Worm (Caenorhabditis elegans): ENCODE results near the gene cdh-12.

Gene cdh-12

DNA sequence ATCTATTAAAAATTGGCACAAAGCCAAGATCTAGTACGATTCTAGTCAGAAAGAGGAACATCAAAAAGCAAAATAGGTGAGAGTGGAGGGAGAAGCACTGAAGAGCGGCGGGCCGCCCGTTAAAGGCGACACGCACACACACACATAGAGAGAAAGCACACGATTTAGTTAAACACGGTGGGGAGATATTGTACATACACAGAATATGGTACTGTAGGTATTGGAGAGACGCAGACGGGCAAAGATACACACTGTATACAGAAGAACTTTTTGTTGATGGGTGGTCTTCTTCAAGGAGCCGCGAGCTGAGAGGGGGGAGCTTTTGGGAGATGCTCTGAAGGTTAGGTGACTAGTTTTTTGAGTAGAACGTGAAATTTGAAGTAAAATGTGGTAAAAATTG lies 74.4 kb downstream of the cdh-12 start:
- peak; percentile 56; the same call in 1 of the 2 replicates for TF ChIP-seq hmg-1.2 (GFP tag; IDR thresholded peaks at IDR 0.05)
- no peak for TF ChIP-seq ZK185.1 (tag; optimal IDR thresholded peaks at IDR 0.05; ENCODE audit: poor library complexity, severe bottlenecking)
- TF ChIP-seq ceh-40 (GFP tag; IDR thresholded peaks at IDR 0.05), result no peak
- TF ChIP-seq nhr-80 (tag; optimal IDR thresholded peaks at IDR 0.05), result peak; percentile 62
- TF ChIP-seq ztf-25 (GFP tag; IDR thresholded peaks at IDR 0.05), result no peak

- TF ChIP-seq F37B4.10 (GFP tag; IDR thresholded peaks at IDR 0.05) (no peak), tlf-1 (GFP tag; optimal IDR thresholded peaks at IDR 0.05) (no peak), ccch-3 (GFP tag; optimal IDR thresholded peaks at IDR 0.05) (no peak), rec-8 (tag; optimal IDR thresholded peaks at IDR 0.05) (no peak), ZK185.1 (tag; optimal IDR thresholded peaks at IDR 0.05; ENCODE audit: poor library complexity, severe bottlenecking) (no peak), F57C9.4 (tag; optimal IDR thresholded peaks at IDR 0.05) (no peak), lin-26 (GFP tag; IDR thresholded peaks at IDR 0.05) (no peak), hmg-20 (GFP tag; IDR thresholded peaks at IDR 0.05) (no peak), die-1 (tag; optimal IDR thresholded peaks at IDR 0.05) (no peak), sea-2 (GFP tag; IDR thresholded peaks at IDR 0.05) (no peak), repo-1 (tag; optimal IDR thresholded peaks at IDR 0.05) (no peak)
Observed at ce11 chrIII:1228593-1228992, 76.7 kb downstream of the cdh-12 start.

- TF ChIP-seq hrde-1 (tag; optimal IDR thresholded peaks at IDR 0.05; ENCODE audit: borderline replicate concordance) (no peak), hmg-1.2 (GFP tag; IDR thresholded peaks at IDR 0.05) (peak; percentile 79), zfh-2 (GFP tag; conservative IDR thresholded peaks at IDR 0.05) (peak; percentile 63)
Observed at ce11 chrIII:1229510-1229909, 77.7 kb downstream of the cdh-12 start.

ce11 chrIII:1230174-1230573 lies 78.3 kb downstream of the cdh-12 start, which contains the start of gene pes-4:
pes-4 (minus strand) TSS chrIII:1230274.
- TF ChIP-seq attf-3 (GFP tag; conservative IDR thresholded peaks at IDR 0.05) (no peak), hmg-1.2 (GFP tag; IDR thresholded peaks at IDR 0.05) (peak; percentile 46; the same call in 1 of the 2 replicates), D2030.7 (GFP tag; IDR thresholded peaks at IDR 0.05) (no peak), B0261.1 (tag; optimal IDR thresholded peaks at IDR 0.05) (no peak), lin-26 (GFP tag; IDR thresholded peaks at IDR 0.05) (no peak), ama-1 (optimal IDR thresholded peaks at IDR 0.05) (no peak), ama-1 (GFP tag; optimal IDR thresholded peaks at IDR 0.05) (no peak), Y67H2A.10 (GFP tag; conservative IDR thresholded peaks at IDR 0.05) (no peak), nfya-1 (tag; optimal IDR thresholded peaks at IDR 0.05; ENCODE audit: borderline replicate concordance, insufficient read depth) (no peak)

DNA sequence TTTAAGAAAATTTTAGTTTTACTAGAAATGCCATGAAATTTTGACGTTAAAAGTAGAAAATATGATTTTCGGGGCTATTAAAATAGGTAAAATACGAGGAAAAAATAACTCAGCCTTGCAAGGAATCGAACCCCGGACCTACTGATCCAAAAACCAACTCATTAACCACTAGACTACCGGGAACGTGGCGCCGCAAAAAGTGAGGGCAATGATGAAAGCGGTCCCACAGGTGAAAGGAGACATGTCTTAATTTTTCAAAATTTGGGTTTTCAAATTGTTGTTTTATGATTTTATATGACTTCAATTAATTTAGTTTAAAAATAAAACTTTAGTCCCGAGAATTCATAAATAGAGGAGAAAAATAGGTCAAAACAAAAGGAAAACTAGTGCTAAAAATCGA lies 78.8 kb downstream of the cdh-12 start:
- TF ChIP-seq rpc-1 (optimal IDR thresholded peaks at IDR 0.05), result peak; percentile 13
- peak; percentile 60 for TF ChIP-seq rpc-1 (tag; optimal IDR thresholded peaks at IDR 0.05)
- TF ChIP-seq B0261.1 (tag; optimal IDR thresholded peaks at IDR 0.05), result peak; percentile 65
- peak; percentile 82 for TF ChIP-seq tbp1 (GFP tag; optimal IDR thresholded peaks at IDR 0.05)
- no peak for TF ChIP-seq C06A6.2 (GFP tag; conservative IDR thresholded peaks at IDR 0.05)
